Worm (Caenorhabditis elegans): ENCODE results near the gene fbxa-144.

The fbxa-144 gene

ce11 chrV:16124739-16125138 is 7.9 kb downstream of the fbxa-144 start, which contains the start of gene nhr-111:
TSS of gene nhr-111 (minus strand) at chrV:16124839.
- no peak for TF ChIP-seq madf-5 (GFP tag; IDR thresholded peaks at IDR 0.05)
- TF ChIP-seq ceh-44 (GFP tag; IDR thresholded peaks at IDR 0.05): no peak
- TF ChIP-seq attf-4 (tag; optimal IDR thresholded peaks at IDR 0.05): no peak
- no peak for TF ChIP-seq zfp-2 (tag; optimal IDR thresholded peaks at IDR 0.05)
- no peak for TF ChIP-seq ama-1 (optimal IDR thresholded peaks at IDR 0.05)
- TF ChIP-seq egl-43 (GFP tag; IDR thresholded peaks at IDR 0.05): no peak
- TF ChIP-seq mes-2 (tag; optimal IDR thresholded peaks at IDR 0.05; ENCODE audit: poor library complexity, severe bottlenecking): no peak
- no peak for TF ChIP-seq duxl-1 (tag; optimal IDR thresholded peaks at IDR 0.05; ENCODE audit: poor library complexity)
- TF ChIP-seq ztf-7 (tag; optimal IDR thresholded peaks at IDR 0.05): no peak
- TF ChIP-seq sdz-12 (GFP tag; optimal IDR thresholded peaks at IDR 0.05): no peak
- TF ChIP-seq aha-1 (tag): no peak
- no peak for TF ChIP-seq nhr-42 (GFP tag; IDR thresholded peaks at IDR 0.05)
- TF ChIP-seq zip-2 (tag; optimal IDR thresholded peaks at IDR 0.05): no peak
- no peak for TF ChIP-seq D1046.2 (GFP tag; IDR thresholded peaks at IDR 0.05)

- TF ChIP-seq zip-2 (tag; optimal IDR thresholded peaks at IDR 0.05): no peak
- TF ChIP-seq egl-27 (tag; optimal IDR thresholded peaks at IDR 0.05): no peak
- no peak for TF ChIP-seq daf-16 (GFP tag; optimal IDR thresholded peaks at IDR 0.05)
- TF ChIP-seq daf-16 (tag; optimal IDR thresholded peaks at IDR 0.05): peak; percentile 29
- TF ChIP-seq nhr-42 (GFP tag; IDR thresholded peaks at IDR 0.05): no peak
- peak; percentile 1 for TF ChIP-seq pqm-1 (tag; optimal IDR thresholded peaks at IDR 0.05)
- TF ChIP-seq dmd-6 (GFP tag; IDR thresholded peaks at IDR 0.05): peak; percentile 12; the same call in 1 of the 2 replicates
- no peak for TF ChIP-seq nhr-6 (tag; optimal IDR thresholded peaks at IDR 0.05)
- peak; percentile 32 for TF ChIP-seq dve-1 (tag; optimal IDR thresholded peaks at IDR 0.05; ENCODE audit: insufficient read depth)
- TF ChIP-seq pha-4 (GFP tag; IDR thresholded peaks at IDR 0.05): no peak
- TF ChIP-seq pha-4 (tag; optimal IDR thresholded peaks at IDR 0.05): peak; percentile 7
- TF ChIP-seq nhr-28 (tag; optimal IDR thresholded peaks at IDR 0.05): peak; percentile 60
Observed at ce11 chrV:16121451-16121850, 11.2 kb downstream of the fbxa-144 start.

- TF ChIP-seq zip-2 (tag; optimal IDR thresholded peaks at IDR 0.05): no peak
- TF ChIP-seq dmd-6 (GFP tag; IDR thresholded peaks at IDR 0.05): peak; percentile 49; the same call in 1 of the 2 replicates
- no peak for TF ChIP-seq sdz-12 (GFP tag; optimal IDR thresholded peaks at IDR 0.05)
- TF ChIP-seq tra-1 (GFP tag; IDR thresholded peaks at IDR 0.05): 0 out of 2 replicates have a peak, but pooled peaks have one; percentile 49
- TF ChIP-seq nhr-237 (tag; optimal IDR thresholded peaks at IDR 0.05): no peak
- TF ChIP-seq spr-1 (tag; optimal IDR thresholded peaks at IDR 0.05): no peak
- TF ChIP-seq pqm-1 (tag; optimal IDR thresholded peaks at IDR 0.05): peak; percentile 54
- peak; percentile 45 for TF ChIP-seq dve-1 (tag; optimal IDR thresholded peaks at IDR 0.05; ENCODE audit: insufficient read depth)
- no peak for TF ChIP-seq nhr-77 (tag; optimal IDR thresholded peaks at IDR 0.05)
- TF ChIP-seq nhr-28 (tag; optimal IDR thresholded peaks at IDR 0.05): peak; percentile 61
- TF ChIP-seq daf-16 (GFP tag; optimal IDR thresholded peaks at IDR 0.05): no peak
- TF ChIP-seq daf-16 (tag; optimal IDR thresholded peaks at IDR 0.05): peak; percentile 66
- TF ChIP-seq mep-1 (tag; optimal IDR thresholded peaks at IDR 0.05): no peak
- no peak for TF ChIP-seq fkh-10 (GFP tag; optimal IDR thresholded peaks at IDR 0.05)
- TF ChIP-seq unc-62 (GFP tag; optimal IDR thresholded peaks at IDR 0.05 in 1 of 2): peak in 1 of 2 experiments; percentile 14
- TF ChIP-seq unc-62 (tag; optimal IDR thresholded peaks at IDR 0.05): no peak
- no peak for TF ChIP-seq mxl-2 (GFP tag; conservative IDR thresholded peaks at IDR 0.05)
Observed at ce11 chrV:16120922-16121321, 11.7 kb downstream of the fbxa-144 start, which contains the start of gene skr-3. TSS of gene skr-3 (plus strand) at chrV:16121084.

ce11 chrV:16120499-16120898 is 12.1 kb downstream of the fbxa-144 start:
- TF ChIP-seq nhr-25 (tag; optimal IDR thresholded peaks at IDR 0.05; ENCODE audit: borderline replicate concordance, insufficient read depth) (no peak), aha-1 (tag) (peak; percentile 78), mes-2 (tag; optimal IDR thresholded peaks at IDR 0.05; ENCODE audit: poor library complexity, severe bottlenecking) (no peak), nhr-48 (tag; optimal IDR thresholded peaks at IDR 0.05) (no peak), nhr-237 (tag; optimal IDR thresholded peaks at IDR 0.05) (no peak), unc-39 (tag; optimal IDR thresholded peaks at IDR 0.05) (no peak), nhr-42 (GFP tag; IDR thresholded peaks at IDR 0.05) (no peak)

Measured in whole organism, L4 larva.